Fruit fly (Drosophila melanogaster) whole organism, embryonic: ENCODE measurements around the gene CG7742.
A peak's percentile ranks its signal among the peaks of the same experiment; 100 is the strongest.

Source experiments
- Blimp-1 ChIP-seq: fragments of 200-800 bp; sonication (Bioruptor generic); optimal IDR thresholded peaks from 3 replicates; lab custom pipeline; 2018; ENCODE audit warnings: missing biosample characterization, missing genetic modification characterization, mild to moderate bottlenecking, moderate library complexity, missing genetic modification reagents
- CG10321 ChIP-seq: fragments of 200-800 bp; sonication (Bioruptor generic); IDR thresholded peaks from 2 replicates; pipeline ENCODE4 v1.3.6; 2022; ENCODE audit warnings: missing biosample characterization, missing genetic modification characterization
- CG12155 ChIP-seq: fragments of 200-800 bp; sonication (Bioruptor generic); optimal IDR thresholded peaks from 3 replicates; lab custom pipeline; 2016; ENCODE audit warnings: missing biosample characterization, missing genetic modification characterization
- CG12769 ChIP-seq: fragments of 200-800 bp; sonication (Bioruptor generic); optimal IDR thresholded peaks from 2 replicates; lab custom pipeline; 2019; ENCODE audit warnings: missing biosample characterization, mild to moderate bottlenecking, missing genetic modification characterization, moderate library complexity
- CG13287 ChIP-seq: fragments of 200-800 bp; sonication (Bioruptor generic); IDR thresholded peaks from 2 replicates; pipeline ENCODE4 v1.3.6; 2022; ENCODE audit warnings: missing biosample characterization, missing genetic modification characterization; ENCODE audit not compliant: partially characterized antibody
- CG14860 ChIP-seq: fragments of 200-800 bp; sonication (Bioruptor generic); IDR thresholded peaks from 3 replicates; pipeline ENCODE4 v1.3.6; 2022; ENCODE audit warnings: missing biosample characterization, missing genetic modification characterization; ENCODE audit not compliant: partially characterized antibody
- CG15696 ChIP-seq: fragments of 200-800 bp; sonication (Bioruptor generic); optimal IDR thresholded peaks from 2 replicates; lab custom pipeline; 2019; ENCODE audit warnings: missing biosample characterization, mild to moderate bottlenecking, missing genetic modification characterization, moderate library complexity
- CG16815 ChIP-seq: fragments of 200-800 bp; sonication (Bioruptor generic); optimal IDR thresholded peaks from 3 replicates; lab custom pipeline; 2017; ENCODE audit warnings: missing biosample characterization, mild to moderate bottlenecking, missing genetic modification characterization
- CG17328 ChIP-seq: fragments of 200-800 bp; sonication (Bioruptor generic); IDR thresholded peaks from 2 replicates; pipeline ENCODE4 v1.3.6; 2022; ENCODE audit warnings: missing biosample characterization, missing genetic modification characterization
- CG2199 ChIP-seq: fragments of 200-800 bp; sonication (Bioruptor generic); IDR thresholded peaks from 3 replicates; pipeline ENCODE4 v1.3.6; 2022; ENCODE audit warnings: missing biosample characterization, missing genetic modification characterization
- CG2678 ChIP-seq: fragments of 200-800 bp; sonication (Bioruptor generic); optimal IDR thresholded peaks from 3 replicates; lab custom pipeline; 2019; ENCODE audit warnings: missing biosample characterization, mild to moderate bottlenecking, missing genetic modification characterization, moderate library complexity
- CG32532 ChIP-seq: fragments of 200-800 bp; sonication (Bioruptor generic); IDR thresholded peaks from 2 replicates; pipeline ENCODE4 v1.3.6; 2022; ENCODE audit warnings: missing biosample characterization, missing genetic modification characterization
- CG34224 ChIP-seq: fragments of 200-800 bp; sonication (Bioruptor generic); IDR thresholded peaks from 3 replicates; pipeline ENCODE4 v1.3.6; 2022; ENCODE audit warnings: missing biosample characterization, missing genetic modification characterization; ENCODE audit not compliant: partially characterized antibody
- CG3726 ChIP-seq: fragments of 200-800 bp; sonication (Bioruptor generic); IDR thresholded peaks from 3 replicates; pipeline ENCODE4, ENCODE4 v1.3.6; 2022; ENCODE audit warnings: missing biosample characterization, missing genetic modification characterization
- CG42726 ChIP-seq: fragments of 200-800 bp; sonication (Bioruptor generic); IDR thresholded peaks from 2 replicates; pipeline ENCODE4 v1.3.6; 2022; ENCODE audit warnings: missing biosample characterization, missing genetic modification characterization; ENCODE audit not compliant: partially characterized antibody
- CG4617 ChIP-seq: fragments of 200-800 bp; sonication (Bioruptor generic); optimal IDR thresholded peaks from 3 replicates; lab custom pipeline; 2016; ENCODE audit warnings: missing biosample characterization, missing genetic modification characterization, borderline replicate concordance
- CG4707 ChIP-seq: fragments of 200-800 bp; sonication (Bioruptor generic); optimal IDR thresholded peaks from 2 replicates; lab custom pipeline; 2018; ENCODE audit warnings: missing biosample characterization, mild to moderate bottlenecking, missing genetic modification characterization, moderate library complexity
- CG6791 ChIP-seq: fragments of 200-800 bp; sonication (Bioruptor generic); IDR thresholded peaks from 3 replicates; pipeline ENCODE4 v1.3.6; 2022; ENCODE audit warnings: missing biosample characterization, missing genetic modification characterization; ENCODE audit not compliant: partially characterized antibody
- CG8290 ChIP-seq, 3 experiments: fragments of 200-800 bp; sonication (Bioruptor generic); optimal IDR thresholded peaks; 2 replicates each; lab custom pipeline; 2016 to 2019; ENCODE audit warnings: missing biosample characterization in 3 of 3, missing genetic modification characterization in 3 of 3, mild to moderate bottlenecking in 2 of 3, moderate library complexity in 1 of 3
- CTCF ChIP-seq: fragments of 200-800 bp; sonication (Bioruptor generic); optimal IDR thresholded peaks from 2 replicates; lab custom pipeline; 2017; ENCODE audit warnings: missing biosample characterization, mild to moderate bottlenecking, missing genetic modification characterization, moderate library complexity
- Dip2 ChIP-seq: fragments of 200-800 bp; sonication (Bioruptor generic); IDR thresholded peaks from 2 replicates; pipeline ENCODE4 v1.3.6; 2022; ENCODE audit warnings: missing biosample characterization, missing genetic modification characterization
- Doc2 ChIP-seq: fragments of 200-800 bp; sonication (Bioruptor generic); IDR thresholded peaks from 2 replicates; pipeline ENCODE4 v1.3.6; 2022; ENCODE audit warnings: missing biosample characterization, missing genetic modification characterization
- HmgZ ChIP-seq: fragments of 200-800 bp; sonication (Bioruptor generic); optimal IDR thresholded peaks from 2 replicates; lab custom pipeline; 2018; ENCODE audit warnings: missing biosample characterization, mild to moderate bottlenecking, missing genetic modification characterization
- Med ChIP-seq: fragments of 200-800 bp; sonication (Bioruptor generic); peaks from one replicate; lab custom pipeline; 2016; ENCODE audit warnings: missing biosample characterization, missing genetic modification characterization, mild to moderate bottlenecking, inconsistent platforms, moderate library complexity
- Ptx1 ChIP-seq: fragments of 200-800 bp; sonication (Bioruptor generic); IDR thresholded peaks from 2 replicates; pipeline ENCODE4 v1.3.6; 2022; ENCODE audit warnings: missing biosample characterization, missing genetic modification characterization
- Six4 ChIP-seq: fragments of 200-800 bp; sonication (Bioruptor generic); optimal IDR thresholded peaks from 2 replicates; lab custom pipeline; 2016; ENCODE audit warnings: missing biosample characterization, missing genetic modification characterization
- amos ChIP-seq: fragments of 200-800 bp; sonication (Bioruptor generic); IDR thresholded peaks from 2 replicates; pipeline ENCODE4 v1.3.6; 2022; ENCODE audit warnings: missing biosample characterization, missing genetic modification characterization; ENCODE audit not compliant: partially characterized antibody
- aop ChIP-seq: fragments of 200-800 bp; sonication (Bioruptor generic); IDR thresholded peaks from 2 replicates; pipeline ENCODE4 v1.3.6; 2022; ENCODE audit warnings: missing biosample characterization, missing genetic modification characterization
- ato ChIP-seq: fragments of 200-800 bp; sonication (Bioruptor generic); IDR thresholded peaks from 2 replicates; pipeline ENCODE4 v1.3.6; 2022; ENCODE audit warnings: missing biosample characterization, missing genetic modification characterization; ENCODE audit not compliant: partially characterized antibody
- chinmo ChIP-seq: fragments of 200-800 bp; sonication (Bioruptor generic); IDR thresholded peaks from 4 replicates; pipeline ENCODE4 v1.3.6; 2022; ENCODE audit warnings: missing biosample characterization, missing genetic modification characterization; ENCODE audit not compliant: partially characterized antibody
- chm ChIP-seq: fragments of 200-800 bp; sonication (Bioruptor generic); IDR thresholded peaks from 2 replicates; pipeline ENCODE4 v1.3.6; 2022; ENCODE audit warnings: missing biosample characterization, missing genetic modification characterization
- ci ChIP-seq: fragments of 200-800 bp; sonication (Bioruptor generic); IDR thresholded peaks from 3 replicates; pipeline ENCODE4 v1.3.6; 2022; ENCODE audit warnings: missing biosample characterization, missing genetic modification characterization
- corto ChIP-seq: fragments of 200-800 bp; sonication (Bioruptor generic); optimal IDR thresholded peaks from 2 replicates; lab custom pipeline; 2016; ENCODE audit warnings: missing biosample characterization, mild to moderate bottlenecking, missing genetic modification characterization, moderate library complexity
- dmrt99B ChIP-seq: fragments of 200-800 bp; sonication (Bioruptor generic); optimal IDR thresholded peaks from 2 replicates; lab custom pipeline; 2018; ENCODE audit warnings: missing biosample characterization, mild to moderate bottlenecking, missing genetic modification characterization, moderate library complexity
- exex ChIP-seq: fragments of 200-800 bp; sonication (Bioruptor generic); optimal IDR thresholded peaks from 4 replicates; lab custom pipeline; 2018; ENCODE audit warnings: missing biosample characterization, mild to moderate bottlenecking, missing genetic modification characterization, moderate library complexity
- fd102C ChIP-seq: fragments of 200-800 bp; sonication (Bioruptor generic); optimal IDR thresholded peaks from 2 replicates; lab custom pipeline; 2018; ENCODE audit warnings: missing biosample characterization, mild to moderate bottlenecking, missing genetic modification characterization, moderate library complexity
- hb ChIP-seq: fragments of 200-800 bp; sonication (Bioruptor generic); IDR thresholded peaks from 3 replicates; pipeline ENCODE4 v1.3.6; 2022; ENCODE audit warnings: missing biosample characterization, missing genetic modification characterization; ENCODE audit not compliant: partially characterized antibody
- knrl ChIP-seq: fragments of 200-800 bp; sonication (Bioruptor generic); IDR thresholded peaks from 3 replicates; pipeline ENCODE4 v1.3.6; 2022; ENCODE audit warnings: missing biosample characterization, missing genetic modification characterization; ENCODE audit not compliant: partially characterized antibody
- lilli ChIP-seq: fragments of 200-800 bp; sonication (Bioruptor generic); optimal IDR thresholded peaks from 3 replicates; lab custom pipeline; 2016; ENCODE audit warnings: missing biosample characterization, missing genetic modification characterization
- lov ChIP-seq, 2 experiments: fragments of 200-800 bp in 1 of 2; fragments of >200 bp in 1 of 2; sonication (Bioruptor generic) in 1 of 2; IDR thresholded peaks in 1 of 2; optimal IDR thresholded peaks in 1 of 2; 2 replicates in 1 of 2; 3 replicates in 1 of 2; pipeline versions ENCODE4 v1.3.6 to Lab custom; 2017 to 2022; ENCODE audit warnings: missing biosample characterization in 1 of 2, missing genetic modification characterization in 1 of 2
- nerfin-1 ChIP-seq: fragments of 200-800 bp; sonication (Bioruptor generic); optimal IDR thresholded peaks from 3 replicates; lab custom pipeline; 2019; ENCODE audit warnings: missing biosample characterization, mild to moderate bottlenecking, missing genetic modification characterization, moderate library complexity
- pros ChIP-seq: fragments of 200-800 bp; sonication (Bioruptor generic); optimal IDR thresholded peaks from 3 replicates; lab custom pipeline; 2019; ENCODE audit warnings: missing biosample characterization, mild to moderate bottlenecking, missing genetic modification characterization, moderate library complexity
- slbo ChIP-seq: fragments of 200-800 bp; sonication (Bioruptor generic); IDR thresholded peaks from 2 replicates; pipeline ENCODE4 v1.3.6; 2022; ENCODE audit warnings: missing biosample characterization, missing genetic modification characterization
- so ChIP-seq: fragments of 200-800 bp; sonication (Bioruptor generic); IDR thresholded peaks from 3 replicates; pipeline ENCODE4 v1.3.6; 2022; ENCODE audit warnings: missing biosample characterization, missing genetic modification characterization
- stwl ChIP-seq: fragments of 200-800 bp; sonication (Bioruptor generic); optimal IDR thresholded peaks from 3 replicates; lab custom pipeline; 2018; ENCODE audit warnings: missing biosample characterization, mild to moderate bottlenecking, missing genetic modification characterization, moderate library complexity
- trem ChIP-seq: fragments of 200-800 bp; optimal IDR thresholded peaks from 3 replicates; lab custom pipeline; 2019; ENCODE audit warnings: missing biosample characterization, mild to moderate bottlenecking, missing genetic modification characterization, moderate library complexity
- vnd ChIP-seq: fragments of 200-800 bp; sonication (Bioruptor generic); IDR thresholded peaks from 3 replicates; pipeline ENCODE4 v1.3.6; 2022; ENCODE audit warnings: missing biosample characterization, missing genetic modification characterization; ENCODE audit not compliant: partially characterized antibody
- zen2 ChIP-seq: fragments of 200-800 bp; sonication (Bioruptor generic); IDR thresholded peaks from 3 replicates; pipeline ENCODE4 v1.3.6; 2022; ENCODE audit warnings: missing biosample characterization, missing genetic modification characterization; ENCODE audit not compliant: partially characterized antibody

Gene CG7742

dm6 chr2L:5240520-5240919 is 25.6 kb upstream of the CG7742 start (continued):
- TF ChIP-seq CG12769 (tag; lab: Kevin White, UChicago) (peak; percentile 54), vnd (GFP tag; lab: Robert Waterston, UW) (peak; percentile 70), CG32532 (no peak), lilli (GFP tag; lab: Kevin White, UChicago) (no peak), Dip2 (no peak), CG3726 (GFP tag; lab: Robert Waterston, UW) (no peak), CG34224 (GFP tag; lab: Robert Waterston, UW) (peak; percentile 54), CG2678 (tag; lab: Kevin White, UChicago) (peak; percentile 23), CG14860 (GFP tag; lab: Robert Waterston, UW) (peak; percentile 76; the same call in 2 of the 3 replicates), knrl (peak; percentile 70), nerfin-1 (peak; percentile 53), CG17328 (GFP tag; lab: Robert Waterston, UW) (no peak), pros (peak; percentile 42), CG6791 (GFP tag; lab: Robert Waterston, UW) (peak; percentile 92), zen2 (GFP tag; lab: Robert Waterston, UW) (peak; percentile 65; the same call in 1 of the 3 replicates), hb (GFP tag; lab: Robert Waterston, UW) (peak; percentile 71; the same call in 2 of the 3 replicates), CG8290 (GFP tag; optimal IDR thresholded peaks at IDR 0.05; lab: Kevin White, UChicago) (no peak), CG8290 (tag; optimal IDR thresholded peaks at IDR 0.05; lab: Kevin White, UChicago) (peak in 1 of 2 experiments; percentile 26), trem (tag; lab: Kevin White, UChicago) (no peak), slbo (GFP tag; lab: Robert Waterston, UW) (0 out of 2 replicates have a peak, but pooled peaks have one; percentile 30), amos (GFP tag; lab: Robert Waterston, UW) (peak; percentile 82), CG13287 (GFP tag; lab: Robert Waterston, UW) (peak; percentile 43; the same call in 1 of the 2 replicates), lov (optimal IDR thresholded peaks at IDR 0.05; lab: Kevin White, UChicago) (peak; percentile 69), lov (GFP tag; IDR thresholded peaks at IDR 0.05; lab: Robert Waterston, UW) (no peak), CG2199 (peak; percentile 89), exex (tag; lab: Kevin White, UChicago) (no peak), CG4707 (GFP tag; lab: Kevin White, UChicago) (no peak), Blimp-1 (GFP tag; lab: Kevin White, UChicago) (no peak), CTCF (GFP tag; lab: Kevin White, UChicago) (no peak), chm (GFP tag; lab: Robert Waterston, UW) (peak; percentile 72), dmrt99B (tag; lab: Kevin White, UChicago) (no peak), CG42726 (GFP tag; lab: Robert Waterston, UW) (peak; percentile 89), Doc2 (no peak), fd102C (GFP tag; lab: Kevin White, UChicago) (no peak), stwl (tag; lab: Kevin White, UChicago) (no peak), ato (GFP tag; lab: Robert Waterston, UW) (peak; percentile 78), CG10321 (GFP tag; lab: Robert Waterston, UW) (no peak), CG15696 (tag; lab: Kevin White, UChicago) (no peak), Med (GFP tag; lab: Kevin White, UChicago) (peak; percentile 40), corto (GFP tag; lab: Kevin White, UChicago) (no peak), aop (GFP tag; lab: Robert Waterston, UW) (no peak), Six4 (GFP tag; lab: Kevin White, UChicago) (no peak), Ptx1 (no peak), CG4617 (GFP tag; lab: Kevin White, UChicago) (no peak), CG16815 (GFP tag; lab: Kevin White, UChicago) (no peak), so (peak; percentile 7; the same call in 1 of the 3 replicates), CG12155 (GFP tag; lab: Kevin White, UChicago) (no peak), HmgZ (tag; lab: Kevin White, UChicago) (no peak), chinmo (GFP tag; lab: Robert Waterston, UW) (peak; percentile 75; the same call in 2 of the 4 replicates), ci (peak; percentile 36; the same call in 1 of the 3 replicates)
